Worm (Caenorhabditis elegans) whole organism, young adult: ENCODE measurements around the gene F55F10.1.
"Not testable (repeated sequence)": the region's sequence is repeated elsewhere in the genome, so short reads cannot be mapped to it uniquely, and the experiment has no call there.

Experiments
- Y56A3A.18 ChIP-seq: fragments of 200-800 bp; sonication (Bioruptor generic); IDR thresholded peaks from 2 replicates; pipeline ENCODE4 v1.3.6; 2022; ENCODE audit warnings: missing genetic modification reagents, missing genetic modification characterization, missing compliant biosample characterization
- fkh-3 ChIP-seq: sonication (generic microtip); optimal IDR thresholded peaks from 2 replicates; lab custom pipeline; 2016; ENCODE audit warnings: mild to moderate bottlenecking, missing genetic modification characterization, missing compliant biosample characterization

DNA sequence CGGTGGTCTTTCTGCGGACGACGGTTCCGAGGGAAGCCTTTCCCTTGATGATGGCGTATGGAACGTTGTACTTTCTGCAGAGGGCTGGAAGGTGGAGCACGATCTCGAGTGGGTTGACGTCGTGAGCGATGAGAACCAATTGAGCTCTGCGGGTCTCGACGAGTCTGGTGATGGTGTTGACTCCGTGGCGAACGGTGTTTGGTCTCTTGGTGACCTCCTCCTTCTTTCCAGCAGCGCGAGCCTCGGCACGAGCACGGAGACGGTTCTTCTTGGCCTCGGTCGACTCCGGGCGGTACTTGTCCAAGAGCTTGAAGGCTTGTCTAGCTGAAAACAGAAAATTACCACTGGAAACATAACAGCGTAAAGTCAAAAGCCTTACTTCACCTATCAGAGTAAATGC is 28.8 kb downstream of the F55F10.1 start:
- TF ChIP-seq fkh-3 (tag; lab: Kevin White, UChicago); Y56A3A.18 (GFP tag; lab: Robert Waterston, UW): not testable (repeated sequence)
